Worm (Caenorhabditis elegans) whole organism, midembryonic: ENCODE results near the gene mapk-15.

Experiments used
- T22C8.4 ChIP-seq: fragments of 200-800 bp; sonication (Bioruptor generic); IDR thresholded peaks from 2 replicates; pipeline ENCODE4 v1.3.6; 2022; ENCODE audit warnings: missing genetic modification characterization, missing compliant biosample characterization
- cog-1 ChIP-seq: sonication (generic microtip); optimal IDR thresholded peaks from 2 replicates; lab custom pipeline; 2016; ENCODE audit warnings: missing genetic modification characterization, missing compliant biosample characterization
- flt-1 ChIP-seq: fragments of 200-800 bp; sonication (Bioruptor generic); IDR thresholded peaks from 2 replicates; pipeline ENCODE4 v1.3.6; 2022; ENCODE audit warnings: missing genetic modification characterization, missing compliant biosample characterization
- klf-2 ChIP-seq: fragments of 200-800 bp; sonication (Bioruptor generic); conservative IDR thresholded peaks from 2 replicates; pipeline ENCODE4 v1.3.6; 2022; ENCODE audit warnings: missing genetic modification reagents, missing genetic modification characterization, missing compliant biosample characterization
- med-1 ChIP-seq: sonication (generic microtip); optimal IDR thresholded peaks from 2 replicates; lab custom pipeline; 2017; ENCODE audit warnings: missing genetic modification characterization, mild to moderate bottlenecking, missing compliant biosample characterization, antibody characterized with exemption, missing genetic modification reagents; ENCODE audit not compliant: insufficient read depth
- ref-1 ChIP-seq: fragments of 200-800 bp; sonication (Bioruptor generic); conservative IDR thresholded peaks from 2 replicates; pipeline ENCODE4 v1.3.6; 2022; ENCODE audit warnings: missing genetic modification reagents, missing genetic modification characterization, missing compliant biosample characterization
- tab-1 ChIP-seq: fragments of 200-800 bp; sonication (Bioruptor generic); IDR thresholded peaks from 2 replicates; pipeline ENCODE4 v1.3.6; 2022; ENCODE audit warnings: missing genetic modification characterization, missing compliant biosample characterization
- ztf-23 ChIP-seq: fragments of 200-800 bp; sonication (Bioruptor generic); IDR thresholded peaks from 2 replicates; pipeline ENCODE4 v1.3.6; 2022; ENCODE audit warnings: missing genetic modification reagents, missing genetic modification characterization, missing compliant biosample characterization
- ztf-29 ChIP-seq: fragments of 200-800 bp; sonication (Bioruptor generic); IDR thresholded peaks from 2 replicates; pipeline ENCODE4 v1.3.6; 2022; ENCODE audit warnings: missing genetic modification reagents, missing genetic modification characterization, missing compliant biosample characterization

The mapk-15 gene

ce11 chrIII:6105897-6106296 is 38.2 kb downstream of the mapk-15 start:
- TF ChIP-seq ztf-29: no peak
- no peak for TF ChIP-seq ref-1 (GFP tag; lab: Robert Waterston, UW)
- no peak for TF ChIP-seq flt-1 (GFP tag; lab: Robert Waterston, UW)
- TF ChIP-seq med-1: no peak
- TF ChIP-seq T22C8.4 (GFP tag; lab: Robert Waterston, UW): no peak
- TF ChIP-seq tab-1: no peak
- TF ChIP-seq ztf-23 (GFP tag; lab: Robert Waterston, UW): no peak
- TF ChIP-seq klf-2 (GFP tag; lab: Robert Waterston, UW): no peak
- no peak for TF ChIP-seq cog-1 (tag; lab: Kevin White, UChicago)

ce11 chrIII:6110187-6110586 is 42.5 kb downstream of the mapk-15 start:
- TF ChIP-seq tab-1 (no peak), klf-2 (GFP tag; lab: Robert Waterston, UW) (no peak), ztf-23 (GFP tag; lab: Robert Waterston, UW) (no peak), T22C8.4 (GFP tag; lab: Robert Waterston, UW) (no peak), ref-1 (GFP tag; lab: Robert Waterston, UW) (no peak), ztf-29 (no peak), med-1 (no peak), flt-1 (GFP tag; lab: Robert Waterston, UW) (no peak)

ce11 chrIII:6116281-6116886 is 48.7 kb downstream of the mapk-15 start, which contains the start of gene nmt-1:
Gene nmt-1 (minus strand): TSS chrIII:6116331.
- TF ChIP-seq T22C8.4 (GFP tag; lab: Robert Waterston, UW) (no peak), med-1 (no peak), cog-1 (tag; lab: Kevin White, UChicago) (no peak), ztf-23 (GFP tag; lab: Robert Waterston, UW) (no peak), tab-1 (no peak), ztf-29 (no peak), klf-2 (GFP tag; lab: Robert Waterston, UW) (no peak), flt-1 (GFP tag; lab: Robert Waterston, UW) (no peak), ref-1 (GFP tag; lab: Robert Waterston, UW) (no peak)

ce11 chrIII:6116981-6117380 is 49.3 kb downstream of the mapk-15 start:
- TF ChIP-seq ztf-23 (GFP tag; lab: Robert Waterston, UW): no peak
- TF ChIP-seq med-1: no peak
- TF ChIP-seq klf-2 (GFP tag; lab: Robert Waterston, UW): no peak
- TF ChIP-seq T22C8.4 (GFP tag; lab: Robert Waterston, UW): no peak
- TF ChIP-seq tab-1: no peak
- TF ChIP-seq ref-1 (GFP tag; lab: Robert Waterston, UW): no peak
- no peak for TF ChIP-seq cog-1 (tag; lab: Kevin White, UChicago)
- TF ChIP-seq flt-1 (GFP tag; lab: Robert Waterston, UW): no peak
- no peak for TF ChIP-seq ztf-29

ce11 chrIII:6118320-6118719 is 50.7 kb downstream of the mapk-15 start, which contains the start of gene kin-18:
Gene kin-18 (plus strand): TSS chrIII:6118620.
- no peak for TF ChIP-seq flt-1 (GFP tag; lab: Robert Waterston, UW)
- TF ChIP-seq klf-2 (GFP tag; lab: Robert Waterston, UW): no peak

ce11 chrIII:6120990-6121389 is 53.3 kb downstream of the mapk-15 start:
- TF ChIP-seq ref-1 (GFP tag; lab: Robert Waterston, UW): no peak
- TF ChIP-seq flt-1 (GFP tag; lab: Robert Waterston, UW): no peak
- no peak for TF ChIP-seq klf-2 (GFP tag; lab: Robert Waterston, UW)
- TF ChIP-seq ztf-29: no peak
- TF ChIP-seq cog-1 (tag; lab: Kevin White, UChicago): no peak
- TF ChIP-seq med-1: no peak
- no peak for TF ChIP-seq T22C8.4 (GFP tag; lab: Robert Waterston, UW)
- no peak for TF ChIP-seq ztf-23 (GFP tag; lab: Robert Waterston, UW)
